Worm (Caenorhabditis elegans) whole organism, L3 larva: ENCODE data around the gene F56C3.4.
A peak's percentile ranks its signal among the peaks of the same experiment; 100 is the strongest.

Experiments
- elt-2 ChIP-seq: sonication (generic microtip); optimal IDR thresholded peaks from 2 replicates; lab custom pipeline; 2016; ENCODE audit warnings: missing genetic modification reagents, mild to moderate bottlenecking, missing genetic modification characterization, missing compliant biosample characterization
- fos-1 ChIP-seq: fragments of 150-350 bp; optimal IDR thresholded peaks from 2 replicates; lab custom pipeline; 2014; ENCODE audit warnings: missing biosample characterization, missing genetic modification characterization
- pqm-1 ChIP-seq: fragments of 150-350 bp; optimal IDR thresholded peaks from 2 replicates; lab custom pipeline; 2017; ENCODE audit warnings: missing biosample characterization, missing genetic modification characterization, inconsistent platforms
- zag-1 ChIP-seq: fragments of 150-350 bp; optimal IDR thresholded peaks from 2 replicates; lab custom pipeline; 2014; ENCODE audit warnings: missing biosample characterization, missing genetic modification characterization
- ztf-11 ChIP-seq: fragments of 150-350 bp; optimal IDR thresholded peaks from 2 replicates; lab custom pipeline; 2014; ENCODE audit warnings: missing biosample characterization, missing genetic modification characterization

DNA sequence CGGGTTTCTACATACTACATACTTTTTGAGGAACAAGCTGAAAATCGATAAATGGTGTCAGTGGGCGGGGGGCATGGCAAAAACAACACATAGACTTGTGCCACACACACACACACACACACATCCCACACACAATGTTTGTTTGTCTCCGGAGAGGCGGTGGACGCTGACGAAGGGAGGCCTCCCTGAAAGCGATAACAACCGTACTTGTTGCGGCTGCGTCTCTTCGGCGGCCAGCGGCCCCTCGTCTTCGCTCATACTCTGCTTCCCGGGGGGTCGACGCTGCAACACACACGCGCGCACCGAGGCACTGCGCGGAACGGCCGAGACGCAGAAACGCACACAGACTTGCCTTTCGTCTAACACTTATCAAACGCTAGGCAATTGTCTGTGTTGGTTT, 40.8 kb downstream of the F56C3.4 start:
- no peak for TF ChIP-seq zag-1 (tag; lab: Kevin White, UChicago)
- TF ChIP-seq elt-2 (tag; lab: Kevin White, UChicago), result peak; percentile 83
- TF ChIP-seq ztf-11, result no peak
- TF ChIP-seq fos-1, result no peak
- TF ChIP-seq pqm-1, result peak; percentile 30
